Worm (Caenorhabditis elegans) whole organism, early embryonic: ENCODE measurements around the gene M03C11.1.

Experiments used
- B0310.2 ChIP-seq: sonication (generic microtip); optimal IDR thresholded peaks from 2 replicates; lab custom pipeline; 2016; ENCODE audit warnings: mild to moderate bottlenecking, missing genetic modification characterization, missing compliant biosample characterization
- F13C5.2 ChIP-seq: sonication (generic microtip); optimal IDR thresholded peaks from 2 replicates; lab custom pipeline; 2017; ENCODE audit warnings: mild to moderate bottlenecking, missing genetic modification characterization, inconsistent platforms, missing compliant biosample characterization
- aly-1 ChIP-seq: sonication (generic microtip); optimal IDR thresholded peaks from 2 replicates; lab custom pipeline; 2016; ENCODE audit warnings: missing genetic modification characterization, missing compliant biosample characterization
- ama-1 ChIP-seq: fragments of 150-350 bp; optimal IDR thresholded peaks from 2 replicates; lab custom pipeline; 2014
- ceh-13 ChIP-seq: fragments of 200-800 bp; sonication (Bioruptor generic); optimal IDR thresholded peaks from 2 replicates; lab custom pipeline; 2018; ENCODE audit warnings: mild to moderate bottlenecking, missing genetic modification characterization, missing compliant biosample characterization
- ceh-36 ChIP-seq: sonication (generic microtip); optimal IDR thresholded peaks from 2 replicates; lab custom pipeline; 2016; ENCODE audit warnings: missing genetic modification characterization, inconsistent platforms, missing compliant biosample characterization
- ets-7 ChIP-seq: sonication (generic microtip); optimal IDR thresholded peaks from 2 replicates; lab custom pipeline; 2016; ENCODE audit warnings: missing genotype, missing genetic modification characterization, missing compliant biosample characterization
- flt-1 ChIP-seq: fragments of 200-800 bp; sonication (Bioruptor generic); IDR thresholded peaks from 2 replicates; pipeline ENCODE4 v1.3.6; 2022; ENCODE audit warnings: missing genetic modification characterization, missing compliant biosample characterization
- hmbx-1 ChIP-seq: sonication (generic microtip); optimal IDR thresholded peaks from 2 replicates; lab custom pipeline; 2016; ENCODE audit warnings: mild to moderate bottlenecking, missing genetic modification characterization, missing compliant biosample characterization
- hmg-4 ChIP-seq: fragments of 200-800 bp; sonication (Bioruptor generic); optimal IDR thresholded peaks from 2 replicates; lab custom pipeline; 2018; ENCODE audit warnings: mild to moderate bottlenecking, missing genetic modification characterization, missing compliant biosample characterization
- hnd-1 ChIP-seq: sonication (generic microtip); optimal IDR thresholded peaks from 2 replicates; lab custom pipeline; 2016; ENCODE audit warnings: missing genetic modification characterization, missing compliant biosample characterization
- pes-1 ChIP-seq: fragments of 200-800 bp; sonication (Bioruptor generic); IDR thresholded peaks from 2 replicates; pipeline ENCODE4 v1.3.6; 2022; ENCODE audit warnings: missing genetic modification reagents, missing genetic modification characterization, missing compliant biosample characterization
- scrt-1 ChIP-seq: fragments of 200-800 bp; sonication (Bioruptor generic); IDR thresholded peaks from 2 replicates; pipeline ENCODE4 v1.3.6; 2022; ENCODE audit warnings: missing genetic modification characterization, missing compliant biosample characterization
- sea-1 ChIP-seq: fragments of 200-800 bp; sonication (Bioruptor generic); conservative IDR thresholded peaks from 2 replicates; pipeline ENCODE4 v1.3.6; 2022; ENCODE audit warnings: missing genetic modification characterization, missing compliant biosample characterization
- tbx-11 ChIP-seq: fragments of 200-800 bp; sonication (Bioruptor generic); IDR thresholded peaks from 2 replicates; pipeline ENCODE4 v1.3.6; 2022; ENCODE audit warnings: missing genetic modification characterization, missing compliant biosample characterization
- tbx-37 ChIP-seq: fragments of 200-800 bp; sonication (Bioruptor generic); conservative IDR thresholded peaks from 2 replicates; pipeline ENCODE4 v1.3.6; 2022; ENCODE audit warnings: missing genetic modification reagents, missing genetic modification characterization, missing compliant biosample characterization
- tra-4 ChIP-seq: sonication (generic microtip); optimal IDR thresholded peaks from 2 replicates; lab custom pipeline; 2017; ENCODE audit warnings: missing genetic modification characterization, missing compliant biosample characterization

M03C11.1 gene

DNA sequence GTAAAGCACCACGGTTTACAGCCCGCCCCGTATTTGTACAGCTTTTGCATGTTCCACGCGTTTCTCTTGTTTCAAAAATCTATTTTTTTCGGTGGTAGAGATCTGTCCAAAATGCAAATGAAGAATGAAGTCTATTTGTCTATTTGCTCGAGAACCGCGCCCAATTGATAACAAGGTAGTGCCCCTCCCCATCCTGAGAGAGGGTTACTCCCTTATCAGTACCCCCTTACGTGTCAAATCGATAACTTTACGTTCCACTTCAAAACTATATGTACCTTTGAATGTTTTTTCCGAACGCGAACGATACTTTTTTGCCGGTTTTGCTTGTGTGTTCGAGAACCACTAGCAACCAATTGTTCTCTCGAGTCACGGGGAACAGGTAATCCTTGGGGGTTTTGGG lies 19.8 kb downstream of the M03C11.1 start:
- TF ChIP-seq B0310.2 (no peak), ceh-13 (GFP tag; lab: Kevin White, UChicago) (no peak), F13C5.2 (tag; lab: Kevin White, UChicago) (no peak), hnd-1 (no peak), ama-1 (no peak), scrt-1 (GFP tag; lab: Robert Waterston, UW) (no peak), tbx-37 (GFP tag; lab: Robert Waterston, UW) (no peak), tra-4 (tag; lab: Kevin White, UChicago) (no peak), tbx-11 (no peak), ceh-36 (tag; lab: Kevin White, UChicago) (no peak), hmg-4 (GFP tag; lab: Kevin White, UChicago) (no peak), aly-1 (tag; lab: Kevin White, UChicago) (no peak), hmbx-1 (tag; lab: Kevin White, UChicago) (no peak), ets-7 (no peak), sea-1 (GFP tag; lab: Robert Waterston, UW) (no peak), flt-1 (no peak), pes-1 (GFP tag; lab: Robert Waterston, UW) (no peak)

DNA sequence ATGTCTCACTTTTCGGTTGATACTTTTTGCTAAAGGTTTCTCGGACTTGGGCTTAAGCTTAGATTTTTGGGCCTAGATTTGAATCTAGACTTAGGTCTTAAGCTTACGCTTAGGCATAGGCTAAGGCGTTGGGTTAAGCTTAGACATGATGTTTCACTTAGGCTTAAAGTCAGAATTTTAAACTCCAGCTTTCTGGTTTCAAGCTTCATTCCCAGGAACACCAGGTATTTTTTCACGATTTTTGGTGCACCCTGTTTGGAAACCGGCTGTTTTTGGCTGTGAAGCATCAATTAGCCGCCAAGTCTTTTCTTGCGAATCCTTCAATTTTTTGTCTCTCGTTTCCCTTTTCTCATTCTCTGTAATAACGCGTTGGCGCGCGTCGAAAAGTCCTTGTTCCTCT lies 22.0 kb downstream of the M03C11.1 start:
- TF ChIP-seq ama-1, result no peak
- TF ChIP-seq tbx-37 (GFP tag; lab: Robert Waterston, UW), result 0 out of 2 replicates have a peak, but pooled peaks have one; percentile 2
- no peak for TF ChIP-seq aly-1 (tag; lab: Kevin White, UChicago)

DNA sequence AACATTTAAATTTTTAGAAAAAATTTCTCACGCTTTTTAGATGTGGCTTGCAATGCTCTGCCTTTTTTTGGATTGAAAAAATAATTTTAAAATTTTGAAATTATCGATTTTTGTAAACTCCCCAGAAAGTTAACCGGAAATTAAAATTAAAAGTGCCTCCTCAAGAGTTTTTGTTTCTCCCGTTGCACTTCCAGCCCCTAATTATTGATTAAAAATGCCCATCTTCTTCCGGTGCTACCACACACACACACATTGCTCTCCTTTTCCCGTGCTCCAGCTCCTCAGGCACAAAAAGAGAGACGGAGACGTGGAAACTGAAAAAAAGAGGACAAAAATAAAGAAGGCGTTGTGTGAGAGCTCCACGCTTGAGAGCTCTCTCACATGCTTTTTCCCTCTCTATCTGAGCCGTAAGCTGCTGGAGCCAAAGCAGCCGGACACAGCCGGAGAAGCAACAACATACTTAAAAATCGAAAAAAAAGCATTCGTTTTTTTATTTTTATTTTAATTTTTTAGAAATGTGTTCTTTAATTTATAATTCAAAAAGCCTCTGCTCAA lies 28.5 kb downstream of the M03C11.1 start:
- TF ChIP-seq hmg-4 (GFP tag; lab: Kevin White, UChicago) (no peak), sea-1 (GFP tag; lab: Robert Waterston, UW) (0 out of 2 replicates have a peak, but pooled peaks have one; percentile 30)

DNA sequence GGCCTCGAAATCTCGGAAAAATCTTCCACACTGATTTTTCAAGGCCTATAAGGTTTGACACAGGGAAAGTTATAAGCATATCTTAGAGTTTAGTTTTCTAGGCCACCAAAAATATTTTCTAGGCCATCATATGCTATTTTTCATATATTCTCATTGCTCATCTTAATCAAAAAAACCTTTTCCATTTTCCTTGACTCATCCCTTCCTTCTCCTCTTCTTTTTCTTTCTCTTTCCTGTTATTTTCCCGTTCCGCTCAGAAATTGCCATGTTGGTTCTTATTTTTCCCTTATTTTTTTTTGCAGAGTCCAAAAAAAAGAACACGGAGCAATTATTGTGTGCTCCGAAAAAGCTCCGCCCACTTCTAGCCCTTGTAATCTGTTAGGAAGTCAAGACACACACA lies 31.2 kb downstream of the M03C11.1 start, which contains the start of gene tbc-8:
tbc-8 (plus strand) TSS at position 301 of the 400 bp plus-strand sequence.
- TF ChIP-seq sea-1 (GFP tag; lab: Robert Waterston, UW) (no peak), B0310.2 (no peak), ceh-36 (tag; lab: Kevin White, UChicago) (no peak), scrt-1 (GFP tag; lab: Robert Waterston, UW) (no peak), hmg-4 (GFP tag; lab: Kevin White, UChicago) (no peak)

DNA sequence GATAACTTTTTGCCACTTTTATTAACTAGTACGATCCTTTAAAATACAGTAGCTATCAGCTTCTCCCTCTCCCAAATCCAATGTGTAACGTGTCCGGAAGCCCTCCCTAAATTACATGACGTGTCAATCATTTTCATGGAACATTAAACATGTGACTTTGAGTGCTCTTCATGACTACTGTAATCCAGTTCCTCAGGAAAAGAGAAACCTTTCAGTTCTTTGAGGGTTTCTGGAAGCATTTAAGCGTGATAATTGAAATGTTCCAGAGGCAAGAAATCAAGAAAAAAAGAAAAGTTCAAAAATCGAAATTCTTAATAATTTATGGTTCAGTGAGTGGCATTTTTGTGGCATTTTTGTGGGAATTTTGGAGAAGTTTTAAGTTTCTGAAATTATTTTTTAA lies 33.0 kb downstream of the M03C11.1 start:
- TF ChIP-seq pes-1 (GFP tag; lab: Robert Waterston, UW) (no peak), tra-4 (tag; lab: Kevin White, UChicago) (no peak), tbx-11 (no peak), ets-7 (no peak), aly-1 (tag; lab: Kevin White, UChicago) (no peak), hmbx-1 (tag; lab: Kevin White, UChicago) (no peak), tbx-37 (GFP tag; lab: Robert Waterston, UW) (no peak), ama-1 (no peak), hmg-4 (GFP tag; lab: Kevin White, UChicago) (no peak), sea-1 (GFP tag; lab: Robert Waterston, UW) (no peak), F13C5.2 (tag; lab: Kevin White, UChicago) (no peak), hnd-1 (no peak), ceh-13 (GFP tag; lab: Kevin White, UChicago) (no peak)

DNA sequence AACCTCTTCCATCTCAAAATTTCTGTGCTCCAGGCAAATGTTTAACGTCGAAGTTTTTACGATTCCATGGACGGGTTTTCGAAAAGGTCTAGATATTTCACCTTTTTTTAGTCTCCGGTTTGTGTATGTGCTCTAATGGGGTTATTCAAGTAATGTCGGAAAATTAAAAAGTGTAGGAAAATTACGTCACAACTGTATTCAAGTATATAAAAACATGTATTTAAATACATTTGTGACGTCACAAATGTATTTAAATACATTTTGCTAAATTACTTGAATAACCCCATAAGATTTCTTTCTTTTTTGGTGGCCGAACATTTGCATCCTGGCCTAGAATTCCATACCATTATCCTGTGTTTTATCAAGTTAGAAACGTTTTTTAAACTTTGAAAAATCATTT lies 34.4 kb downstream of the M03C11.1 start:
- TF ChIP-seq tra-4 (tag; lab: Kevin White, UChicago), result no peak

DNA sequence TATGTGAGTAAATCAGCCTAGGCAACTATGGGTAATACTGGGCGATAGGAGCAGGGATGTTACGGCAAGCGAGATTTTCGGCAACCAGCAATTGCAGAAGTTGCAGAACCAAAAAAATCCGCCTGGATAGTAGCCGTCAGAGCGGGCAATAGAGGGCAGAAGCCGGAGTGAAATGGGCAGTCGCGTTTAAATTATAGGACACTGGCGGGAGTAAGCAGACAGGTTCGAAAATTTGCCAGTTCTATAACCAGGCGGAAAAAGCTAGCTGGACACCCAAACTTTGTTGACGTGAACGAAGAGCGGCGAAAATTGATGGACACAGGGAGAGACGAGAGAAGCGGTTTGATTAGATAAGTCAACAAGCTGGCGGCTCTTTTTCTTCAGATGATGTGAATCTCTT lies 36.0 kb downstream of the M03C11.1 start:
- no peak for TF ChIP-seq ets-7
- TF ChIP-seq flt-1, result no peak
- TF ChIP-seq hmbx-1 (tag; lab: Kevin White, UChicago), result no peak
- TF ChIP-seq sea-1 (GFP tag; lab: Robert Waterston, UW), result no peak
- TF ChIP-seq hmg-4 (GFP tag; lab: Kevin White, UChicago), result no peak
- TF ChIP-seq ama-1, result no peak
- no peak for TF ChIP-seq tbx-11

DNA sequence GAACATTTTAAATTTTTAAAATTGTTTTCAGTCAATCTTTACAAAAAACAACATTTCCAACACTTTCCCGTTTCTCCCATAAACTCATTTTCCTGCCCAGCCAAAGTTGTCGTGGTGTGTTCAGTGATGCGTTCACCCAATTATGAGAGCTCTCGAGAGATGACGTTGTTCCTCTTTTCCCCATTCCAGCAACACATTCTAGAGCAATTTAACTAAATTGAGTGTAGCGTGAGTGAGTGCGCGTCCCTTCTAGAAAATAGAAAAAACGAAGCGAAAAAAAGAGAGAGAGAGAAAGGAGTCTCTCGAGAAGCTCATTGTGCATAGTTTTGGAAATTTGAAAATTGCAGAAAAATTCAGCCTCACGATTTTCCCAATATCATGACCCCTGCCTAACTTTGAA lies 37.1 kb downstream of the M03C11.1 start:
- TF ChIP-seq hmbx-1 (tag; lab: Kevin White, UChicago) (no peak), ama-1 (no peak), hmg-4 (GFP tag; lab: Kevin White, UChicago) (no peak), flt-1 (no peak), F13C5.2 (tag; lab: Kevin White, UChicago) (no peak), tbx-37 (GFP tag; lab: Robert Waterston, UW) (no peak), sea-1 (GFP tag; lab: Robert Waterston, UW) (no peak), tbx-11 (no peak), ceh-13 (GFP tag; lab: Kevin White, UChicago) (no peak), hnd-1 (no peak), tra-4 (tag; lab: Kevin White, UChicago) (no peak), pes-1 (GFP tag; lab: Robert Waterston, UW) (no peak), B0310.2 (no peak), ceh-36 (tag; lab: Kevin White, UChicago) (no peak), aly-1 (tag; lab: Kevin White, UChicago) (no peak), ets-7 (no peak), scrt-1 (GFP tag; lab: Robert Waterston, UW) (no peak)
